Worm (Caenorhabditis elegans) whole organism, mixed stage, embryonic: ENCODE measurements around the gene ssq-4.

ENCODE experiments used
- nhr-237 ChIP-seq: fragments of 150-350 bp; optimal IDR thresholded peaks from 2 replicates; lab custom pipeline; 2014; ENCODE audit warnings: missing biosample characterization, missing genetic modification characterization
- zip-8 ChIP-seq: fragments of 150-350 bp; optimal IDR thresholded peaks from 2 replicates; lab custom pipeline; 2014; ENCODE audit warnings: missing biosample characterization, missing genetic modification characterization

ce11 chrIV:5031346-5031745 lies 15.1 kb downstream of the ssq-4 start:
- TF ChIP-seq zip-8 (tag; lab: Kevin White, UChicago) (no peak), nhr-237 (tag; lab: Kevin White, UChicago) (no peak)
